Fruit fly (Drosophila melanogaster) whole organism, embryonic: Measurements from ENCODE around the gene Ugt37A2.

ENCODE experiments used
- Asciz ChIP-seq: fragments of 200-800 bp; sonication (Bioruptor generic); optimal IDR thresholded peaks from 2 replicates; lab custom pipeline; 2017; ENCODE audit warnings: missing biosample characterization, mild to moderate bottlenecking, missing genetic modification characterization, missing genetic modification reagents
- Atf6 ChIP-seq: fragments of 200-800 bp; sonication (Bioruptor generic); IDR thresholded peaks from 2 replicates; pipeline ENCODE4 v1.3.6; 2022; ENCODE audit warnings: missing biosample characterization, missing genetic modification characterization
- Bgb ChIP-seq: fragments of 200-800 bp; sonication (Bioruptor generic); IDR thresholded peaks from 2 replicates; pipeline ENCODE4 v1.3.6; 2022; ENCODE audit warnings: missing biosample characterization, missing genetic modification characterization; ENCODE audit not compliant: partially characterized antibody
- Bteb2 ChIP-seq: fragments of 200-800 bp; sonication (Bioruptor generic); optimal IDR thresholded peaks from 2 replicates; lab custom pipeline; 2016; ENCODE audit warnings: missing biosample characterization, missing genetic modification characterization
- C15 ChIP-seq: fragments of 200-800 bp; sonication (Bioruptor generic); IDR thresholded peaks from 3 replicates; pipeline ENCODE4 v1.3.6; 2022; ENCODE audit warnings: missing biosample characterization, missing genetic modification characterization
- CG10366 ChIP-seq: fragments of 200-800 bp; sonication (Bioruptor generic); IDR thresholded peaks from 2 replicates; pipeline ENCODE4 v1.3.6; 2022; ENCODE audit warnings: missing biosample characterization, missing genetic modification characterization
- CG16813 ChIP-seq: fragments of 200-800 bp; sonication (Bioruptor generic); IDR thresholded peaks from 3 replicates; pipeline ENCODE4 v1.3.6; 2022; ENCODE audit warnings: missing biosample characterization, missing genetic modification characterization; ENCODE audit not compliant: partially characterized antibody
- CG2875 ChIP-seq: fragments of 200-800 bp; sonication (Bioruptor generic); optimal IDR thresholded peaks from 2 replicates; lab custom pipeline; 2017; ENCODE audit warnings: missing biosample characterization, mild to moderate bottlenecking, missing genetic modification characterization, missing genetic modification reagents
- CG31388 ChIP-seq: fragments of 200-800 bp; sonication (Bioruptor generic); optimal IDR thresholded peaks from 2 replicates; lab custom pipeline; 2016; ENCODE audit warnings: missing biosample characterization, missing genetic modification characterization
- CG4707 ChIP-seq: fragments of 200-800 bp; sonication (Bioruptor generic); optimal IDR thresholded peaks from 2 replicates; lab custom pipeline; 2018; ENCODE audit warnings: missing biosample characterization, mild to moderate bottlenecking, missing genetic modification characterization, moderate library complexity
- CG5180 ChIP-seq: fragments of 200-800 bp; sonication (Bioruptor generic); optimal IDR thresholded peaks from 3 replicates; lab custom pipeline; 2017; ENCODE audit warnings: missing biosample characterization, missing genetic modification characterization, mild to moderate bottlenecking, moderate library complexity, missing genetic modification reagents
- CG6683 ChIP-seq: fragments of 200-800 bp; sonication (Bioruptor generic); optimal IDR thresholded peaks from 2 replicates; lab custom pipeline; 2017; ENCODE audit warnings: missing biosample characterization, mild to moderate bottlenecking, missing genetic modification characterization, missing genetic modification reagents
- CG7556 ChIP-seq: fragments of 200-800 bp; sonication (Bioruptor generic); optimal IDR thresholded peaks from 2 replicates; lab custom pipeline; 2017; ENCODE audit warnings: missing biosample characterization, mild to moderate bottlenecking, missing genetic modification characterization
- CG9727 ChIP-seq: fragments of 200-800 bp; sonication (Bioruptor generic); optimal IDR thresholded peaks from 3 replicates; lab custom pipeline; 2017; ENCODE audit warnings: missing biosample characterization, mild to moderate bottlenecking, missing genetic modification characterization
- E2f2 ChIP-seq: fragments of 200-800 bp; sonication (Bioruptor generic); IDR thresholded peaks from 2 replicates; pipeline ENCODE4 v1.3.6; 2022; ENCODE audit warnings: missing biosample characterization, missing genetic modification characterization
- Fer3 ChIP-seq: fragments of 200-800 bp; sonication (Bioruptor generic); optimal IDR thresholded peaks from 2 replicates; lab custom pipeline; 2018; ENCODE audit warnings: missing biosample characterization, mild to moderate bottlenecking, missing genetic modification characterization, moderate library complexity
- HLH4C ChIP-seq: fragments of 200-800 bp; sonication (Bioruptor generic); IDR thresholded peaks from 3 replicates; pipeline ENCODE4 v1.3.6; 2022; ENCODE audit warnings: missing biosample characterization, missing genetic modification characterization; ENCODE audit not compliant: partially characterized antibody
- HmgZ ChIP-seq: fragments of 200-800 bp; sonication (Bioruptor generic); optimal IDR thresholded peaks from 2 replicates; lab custom pipeline; 2018; ENCODE audit warnings: missing biosample characterization, mild to moderate bottlenecking, missing genetic modification characterization
- Hr51 ChIP-seq, 2 experiments: fragments of 200-800 bp; sonication (Bioruptor generic); optimal IDR thresholded peaks; 2 replicates in 1 of 2; 3 replicates in 1 of 2; lab custom pipeline; 2016 to 2018; ENCODE audit warnings: missing biosample characterization in 2 of 2, missing genetic modification characterization in 2 of 2, mild to moderate bottlenecking in 1 of 2, moderate library complexity in 1 of 2
- NC2α ChIP-seq: fragments of 200-800 bp; sonication (Bioruptor generic); optimal IDR thresholded peaks from 2 replicates; lab custom pipeline; 2016; ENCODE audit warnings: missing biosample characterization, missing genetic modification characterization
- Nf-YA ChIP-seq: fragments of 200-800 bp; sonication (Bioruptor generic); IDR thresholded peaks from 2 replicates; pipeline ENCODE4 v1.3.6; 2022; ENCODE audit warnings: missing biosample characterization, missing genetic modification characterization
- Optix ChIP-seq: fragments of 200-800 bp; sonication (Bioruptor generic); IDR thresholded peaks from 3 replicates; pipeline ENCODE4 v1.3.6; 2022; ENCODE audit warnings: missing biosample characterization, missing genetic modification characterization
- Ptx1 ChIP-seq: fragments of 200-800 bp; sonication (Bioruptor generic); IDR thresholded peaks from 2 replicates; pipeline ENCODE4 v1.3.6; 2022; ENCODE audit warnings: missing biosample characterization, missing genetic modification characterization
- TFAM ChIP-seq: fragments of 200-800 bp; sonication (Bioruptor generic); optimal IDR thresholded peaks from 2 replicates; lab custom pipeline; 2017; ENCODE audit warnings: missing biosample characterization, missing genetic modification characterization, inconsistent platforms
- Taf1 ChIP-seq: fragments of 200-800 bp; sonication (Bioruptor generic); IDR thresholded peaks from 2 replicates; pipeline ENCODE4 v1.3.6; 2022; ENCODE audit warnings: missing biosample characterization, missing genetic modification characterization
- ara ChIP-seq: fragments of 200-800 bp; sonication (Bioruptor generic); IDR thresholded peaks from 2 replicates; pipeline ENCODE4 v1.3.6; 2022; ENCODE audit warnings: missing biosample characterization, missing genetic modification characterization
- ash1 ChIP-seq: fragments of 200-800 bp; sonication (Bioruptor generic); optimal IDR thresholded peaks from 2 replicates; lab custom pipeline; 2018; ENCODE audit warnings: missing biosample characterization, mild to moderate bottlenecking, missing genetic modification characterization
- btn ChIP-seq: fragments of 200-800 bp; sonication (Bioruptor generic); optimal IDR thresholded peaks from 2 replicates; lab custom pipeline; 2016; ENCODE audit warnings: missing biosample characterization, missing genetic modification characterization
- chinmo ChIP-seq: fragments of 200-800 bp; sonication (Bioruptor generic); IDR thresholded peaks from 4 replicates; pipeline ENCODE4 v1.3.6; 2022; ENCODE audit warnings: missing biosample characterization, missing genetic modification characterization; ENCODE audit not compliant: partially characterized antibody
- da ChIP-seq: fragments of 200-800 bp; sonication (Bioruptor generic); optimal IDR thresholded peaks from 2 replicates; lab custom pipeline; 2016; ENCODE audit warnings: missing biosample characterization, missing genetic modification characterization
- en ChIP-seq: fragments of 200-800 bp; sonication (Bioruptor generic); optimal IDR thresholded peaks from 2 replicates; lab custom pipeline; 2016; ENCODE audit warnings: missing biosample characterization, missing genetic modification characterization
- ewg ChIP-seq: fragments of 200-800 bp; sonication (Bioruptor generic); optimal IDR thresholded peaks from 3 replicates; lab custom pipeline; 2017; ENCODE audit warnings: mild to moderate bottlenecking, missing biosample characterization, missing genetic modification reagents, missing genetic modification characterization
- exex ChIP-seq: fragments of 200-800 bp; sonication (Bioruptor generic); optimal IDR thresholded peaks from 4 replicates; lab custom pipeline; 2018; ENCODE audit warnings: missing biosample characterization, mild to moderate bottlenecking, missing genetic modification characterization, moderate library complexity
- ind ChIP-seq: fragments of 200-800 bp; sonication (Bioruptor generic); optimal IDR thresholded peaks from 3 replicates; lab custom pipeline; 2016; ENCODE audit warnings: missing biosample characterization, missing genetic modification characterization
- ken ChIP-seq: fragments of 200-800 bp; sonication (Bioruptor generic); IDR thresholded peaks from 3 replicates; pipeline ENCODE4 v1.3.6; 2022; ENCODE audit warnings: missing biosample characterization, missing genetic modification characterization
- knrl ChIP-seq: fragments of 200-800 bp; sonication (Bioruptor generic); IDR thresholded peaks from 3 replicates; pipeline ENCODE4 v1.3.6; 2022; ENCODE audit warnings: missing biosample characterization, missing genetic modification characterization; ENCODE audit not compliant: partially characterized antibody
- lilli ChIP-seq: fragments of 200-800 bp; sonication (Bioruptor generic); optimal IDR thresholded peaks from 3 replicates; lab custom pipeline; 2016; ENCODE audit warnings: missing biosample characterization, missing genetic modification characterization
- nau ChIP-seq: fragments of 200-800 bp; sonication (Bioruptor generic); optimal IDR thresholded peaks from 3 replicates; lab custom pipeline; 2017; ENCODE audit warnings: missing biosample characterization, mild to moderate bottlenecking, missing genetic modification characterization, missing genetic modification reagents
- onecut ChIP-seq: fragments of 200-800 bp; sonication (Bioruptor generic); IDR thresholded peaks from 2 replicates; pipeline ENCODE4 v1.3.6; 2022; ENCODE audit warnings: missing biosample characterization, missing genetic modification characterization
- peb ChIP-seq: fragments of 200-800 bp; sonication (Bioruptor generic); IDR thresholded peaks from 2 replicates; pipeline ENCODE4 v1.3.6; 2022; ENCODE audit warnings: missing biosample characterization, missing genetic modification characterization
- prd ChIP-seq, 3 experiments: fragments of >200 bp in 2 of 3; fragments of 200-800 bp in 1 of 3; sonication (Bioruptor generic) in 1 of 3; optimal IDR thresholded peaks in 2 of 3; IDR thresholded peaks in 1 of 3; 2 replicates in 2 of 3; 3 replicates in 1 of 3; pipeline versions ENCODE4 v1.3.6 to Lab custom; 2017 to 2022; ENCODE audit warnings: missing biosample characterization in 1 of 3, missing genetic modification characterization in 1 of 3
- run ChIP-seq: fragments of 200-800 bp; sonication (Bioruptor generic); optimal IDR thresholded peaks from 3 replicates; lab custom pipeline; 2018; ENCODE audit warnings: missing biosample characterization, mild to moderate bottlenecking, missing genetic modification characterization
- schlank ChIP-seq: fragments of 200-800 bp; sonication (Bioruptor generic); optimal IDR thresholded peaks from 2 replicates; lab custom pipeline; 2018; ENCODE audit warnings: missing biosample characterization, mild to moderate bottlenecking, missing genetic modification characterization
- sens ChIP-seq: fragments of 200-800 bp; sonication (Bioruptor generic); peaks from one replicate; lab custom pipeline; 2016; ENCODE audit warnings: missing biosample characterization, missing genetic modification characterization
- sima ChIP-seq: fragments of 200-800 bp; sonication (Bioruptor generic); optimal IDR thresholded peaks from 2 replicates; lab custom pipeline; 2016; ENCODE audit warnings: missing biosample characterization, missing genetic modification characterization
- slbo ChIP-seq: fragments of 200-800 bp; sonication (Bioruptor generic); IDR thresholded peaks from 2 replicates; pipeline ENCODE4 v1.3.6; 2022; ENCODE audit warnings: missing biosample characterization, missing genetic modification characterization
- sna ChIP-seq: fragments of 200-800 bp; sonication (Bioruptor generic); IDR thresholded peaks from 2 replicates; pipeline ENCODE4 v1.3.6; 2022; ENCODE audit warnings: missing biosample characterization, missing genetic modification characterization; ENCODE audit not compliant: partially characterized antibody
- tio ChIP-seq: fragments of 200-800 bp; sonication (Bioruptor generic); optimal IDR thresholded peaks from 2 replicates; lab custom pipeline; 2017; ENCODE audit warnings: missing biosample characterization, missing genetic modification characterization, inconsistent platforms
- trem ChIP-seq: fragments of 200-800 bp; optimal IDR thresholded peaks from 3 replicates; lab custom pipeline; 2019; ENCODE audit warnings: missing biosample characterization, mild to moderate bottlenecking, missing genetic modification characterization, moderate library complexity
- usp ChIP-seq: fragments of >200 bp; optimal IDR thresholded peaks from 2 replicates; lab custom pipeline; 2017; ENCODE audit warnings: missing biosample characterization, missing genetic modification characterization
- zfh2 ChIP-seq: fragments of 200-800 bp; sonication (Bioruptor generic); optimal IDR thresholded peaks from 2 replicates; lab custom pipeline; 2016; ENCODE audit warnings: missing biosample characterization, missing genetic modification characterization

Ugt37A2 gene

DNA sequence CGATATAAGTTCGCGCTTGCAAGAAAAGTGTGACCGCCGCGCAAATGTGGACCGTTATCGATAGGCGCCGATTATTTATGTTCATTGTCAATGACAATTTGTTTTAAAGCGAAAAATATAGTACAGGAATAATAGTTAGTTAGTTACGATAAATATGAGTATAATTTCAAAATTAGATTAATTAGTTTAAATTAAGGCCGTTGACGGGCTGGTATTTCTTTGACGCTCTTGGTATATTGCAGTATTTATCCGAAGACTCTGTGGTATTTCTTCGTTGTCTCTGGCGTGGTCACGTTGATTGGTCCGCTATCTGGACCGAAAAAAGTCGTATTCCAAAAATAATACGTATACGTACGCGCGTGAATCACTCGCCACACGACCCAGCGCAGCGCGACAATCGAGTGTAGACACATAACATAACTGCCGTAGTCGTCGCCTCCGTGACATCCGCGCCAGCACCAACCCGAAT lies 41.8 kb upstream of the Ugt37A2 start (continued):
- TF ChIP-seq Fer3 (tag; lab: Kevin White, UChicago) (no peak), TFAM (GFP tag; lab: Kevin White, UChicago) (no peak), CG31388 (GFP tag; lab: Kevin White, UChicago) (no peak), CG4707 (no peak), HmgZ (tag; lab: Kevin White, UChicago) (peak; percentile 45), prd (optimal IDR thresholded peaks at IDR 0.05; lab: Kevin White, UChicago) (no peak), prd (GFP tag; IDR thresholded peaks at IDR 0.05; lab: Robert Waterston, UW) (no peak), schlank (no peak), sima (GFP tag; lab: Kevin White, UChicago) (no peak), Nf-YA (no peak), Taf1 (GFP tag; lab: Robert Waterston, UW) (no peak), CG6683 (no peak), da (GFP tag; lab: Kevin White, UChicago) (no peak), tio (no peak), ken (GFP tag; lab: Robert Waterston, UW) (no peak), Bgb (GFP tag; lab: Robert Waterston, UW) (peak; percentile 37; the same call in 1 of the 2 replicates), nau (GFP tag; lab: Kevin White, UChicago) (no peak), en (GFP tag; lab: Kevin White, UChicago) (no peak), ash1 (GFP tag; lab: Kevin White, UChicago) (no peak), Atf6 (GFP tag; lab: Robert Waterston, UW) (no peak), CG16813 (GFP tag; lab: Robert Waterston, UW) (peak; percentile 68), btn (GFP tag; lab: Kevin White, UChicago) (no peak), Asciz (GFP tag; lab: Kevin White, UChicago) (no peak), CG2875 (no peak), CG7556 (GFP tag; lab: Kevin White, UChicago) (no peak), chinmo (GFP tag; lab: Robert Waterston, UW) (no peak), exex (tag; lab: Kevin White, UChicago) (no peak), peb (GFP tag; lab: Robert Waterston, UW) (no peak), trem (peak; percentile 78), usp (GFP tag; lab: Kevin White, UChicago) (no peak), CG10366 (no peak), onecut (GFP tag; lab: Robert Waterston, UW) (no peak), zfh2 (GFP tag; lab: Kevin White, UChicago) (no peak), E2f2 (GFP tag; lab: Robert Waterston, UW) (peak; percentile 95), lilli (GFP tag; lab: Kevin White, UChicago) (peak; percentile 19), CG9727 (no peak), slbo (GFP tag; lab: Robert Waterston, UW) (no peak), knrl (GFP tag; lab: Robert Waterston, UW) (peak; percentile 60), sens (GFP tag; lab: Kevin White, UChicago) (peak; percentile 76), run (tag; lab: Kevin White, UChicago) (no peak), C15 (GFP tag; lab: Robert Waterston, UW) (no peak), Bteb2 (GFP tag; lab: Kevin White, UChicago) (no peak), CG5180 (GFP tag; lab: Kevin White, UChicago) (no peak), ind (GFP tag; lab: Kevin White, UChicago) (no peak), ewg (GFP tag; lab: Kevin White, UChicago) (no peak), sna (GFP tag; lab: Robert Waterston, UW) (0 out of 2 replicates have a peak, but pooled peaks have one; percentile 41), NC2α (GFP tag; lab: Kevin White, UChicago) (no peak), Optix (GFP tag; lab: Robert Waterston, UW) (no peak), Hr51 (GFP tag; optimal IDR thresholded peaks at IDR 0.05; lab: Kevin White, UChicago) (no peak), HLH4C (peak; percentile 63; the same call in 2 of the 3 replicates), Ptx1 (GFP tag; lab: Robert Waterston, UW) (no peak), ara (GFP tag; lab: Robert Waterston, UW) (no peak)
